Worm (Caenorhabditis elegans): ENCODE results near the gene fbxa-88.

DNA sequence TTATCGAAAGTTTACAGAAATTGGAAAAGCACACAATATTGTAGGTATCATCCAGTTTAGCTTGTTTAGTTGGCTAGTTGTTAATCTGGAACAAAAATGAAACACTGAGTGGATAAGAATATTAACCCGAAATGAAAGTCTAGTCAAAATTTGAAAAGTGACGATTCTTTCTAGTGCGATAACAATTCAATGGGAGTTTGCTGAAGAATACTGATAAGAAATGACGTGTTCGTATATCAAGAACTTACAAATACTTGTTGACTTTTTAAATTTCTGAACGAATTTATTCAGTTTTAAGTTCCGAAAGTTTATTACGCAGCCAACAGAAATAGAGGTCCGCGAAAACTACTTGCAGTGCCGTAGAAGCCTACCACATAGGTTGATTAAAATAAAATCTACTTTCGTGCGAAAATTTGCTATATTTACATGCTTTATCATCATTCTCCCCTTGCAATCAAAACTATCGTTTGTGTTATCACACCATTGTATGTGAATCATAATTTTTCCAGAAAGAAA is at the start of gene fbxa-88:
- TF ChIP-seq lsy-2 (tag; optimal IDR thresholded peaks at IDR 0.05) (no peak), nhr-76 (tag; optimal IDR thresholded peaks at IDR 0.05) (no peak), ces-1 (GFP tag; optimal IDR thresholded peaks at IDR 0.05) (no peak), snpc-4 (tag; optimal IDR thresholded peaks at IDR 0.05) (no peak), blmp-1 (tag; optimal IDR thresholded peaks at IDR 0.05) (no peak), mab-5 (tag; optimal IDR thresholded peaks at IDR 0.05) (no peak), nhr-12 (tag; optimal IDR thresholded peaks at IDR 0.05) (no peak), unc-62 (GFP tag; optimal IDR thresholded peaks at IDR 0.05) (no peak), sptf-1 (tag; optimal IDR thresholded peaks at IDR 0.05) (no peak), ztf-11 (tag; optimal IDR thresholded peaks at IDR 0.05) (no peak), mep-1 (tag; optimal IDR thresholded peaks at IDR 0.05) (no peak), nhr-237 (tag; optimal IDR thresholded peaks at IDR 0.05) (no peak), flh-1 (GFP tag; optimal IDR thresholded peaks at IDR 0.05) (no peak), elt-3 (tag; optimal IDR thresholded peaks at IDR 0.05) (no peak)
